Worm (Caenorhabditis elegans) whole organism, late embryonic: ENCODE results near the gene cyp-14A3.

Experiments used
- C38D4.7 ChIP-seq: fragments of 200-800 bp; sonication (Bioruptor generic); optimal IDR thresholded peaks from 2 replicates; lab custom pipeline; 2018; ENCODE audit warnings: mild to moderate bottlenecking, missing genetic modification characterization, moderate library complexity, missing compliant biosample characterization
- F13H6.1 ChIP-seq: sonication (generic microtip); optimal IDR thresholded peaks from 2 replicates; lab custom pipeline; 2016; ENCODE audit warnings: missing genetic modification characterization, missing compliant biosample characterization
- K02D7.2 ChIP-seq: sonication (generic microtip); optimal IDR thresholded peaks from 2 replicates; lab custom pipeline; 2017; ENCODE audit warnings: mild to moderate bottlenecking, missing genetic modification characterization, missing compliant biosample characterization
- K09A11.1 ChIP-seq: sonication (generic microtip); optimal IDR thresholded peaks from 2 replicates; lab custom pipeline; 2017; ENCODE audit warnings: antibody characterized with exemption, mild to moderate bottlenecking, missing genetic modification characterization, missing compliant biosample characterization; ENCODE audit not compliant: insufficient read depth
- Y22D7AL.16 ChIP-seq: sonication (generic microtip); optimal IDR thresholded peaks from 2 replicates; lab custom pipeline; 2016; ENCODE audit warnings: missing genetic modification characterization, missing compliant biosample characterization
- ahr-1 ChIP-seq: sonication (generic microtip); optimal IDR thresholded peaks from 2 replicates; lab custom pipeline; 2016; ENCODE audit warnings: missing genetic modification characterization, missing compliant biosample characterization
- ceh-24 ChIP-seq: sonication (generic microtip); optimal IDR thresholded peaks from 2 replicates; lab custom pipeline; 2016; ENCODE audit warnings: mild to moderate bottlenecking, missing genetic modification characterization, missing compliant biosample characterization
- ceh-30 ChIP-seq: fragments of 150-350 bp; optimal IDR thresholded peaks from 2 replicates; lab custom pipeline; 2014; ENCODE audit warnings: missing biosample characterization, missing genetic modification characterization
- ceh-45 ChIP-seq: fragments of 200-800 bp; sonication (Bioruptor generic); IDR thresholded peaks from 2 replicates; pipeline ENCODE4 v1.3.6; 2022; ENCODE audit warnings: missing genetic modification reagents, missing genetic modification characterization, missing compliant biosample characterization
- elt-2 ChIP-seq: sonication (generic microtip); optimal IDR thresholded peaks from 2 replicates; lab custom pipeline; 2016; ENCODE audit warnings: missing genetic modification reagents, missing genetic modification characterization, missing compliant biosample characterization
- elt-4 ChIP-seq: sonication (generic microtip); optimal IDR thresholded peaks from 2 replicates; lab custom pipeline; 2016; ENCODE audit warnings: missing genetic modification characterization, missing compliant biosample characterization
- ets-4 ChIP-seq: sonication (generic microtip); optimal IDR thresholded peaks from 2 replicates; lab custom pipeline; 2016; ENCODE audit warnings: missing genetic modification characterization, missing compliant biosample characterization
- fax-1 ChIP-seq: sonication (generic microtip); optimal IDR thresholded peaks from 2 replicates; lab custom pipeline; 2016; ENCODE audit warnings: missing genotype, missing genetic modification characterization, missing compliant biosample characterization
- hlh-13 ChIP-seq: fragments of 200-800 bp; sonication (Bioruptor generic); optimal IDR thresholded peaks from 2 replicates; lab custom pipeline; 2018; ENCODE audit warnings: mild to moderate bottlenecking, missing genetic modification characterization, missing compliant biosample characterization
- hlh-15 ChIP-seq: sonication (generic microtip); optimal IDR thresholded peaks from 2 replicates; lab custom pipeline; 2016; ENCODE audit warnings: missing genetic modification characterization, missing compliant biosample characterization
- hlh-30 ChIP-seq: sonication (generic microtip); optimal IDR thresholded peaks from 2 replicates; lab custom pipeline; 2017; ENCODE audit warnings: antibody characterized with exemption, missing genetic modification characterization, missing compliant biosample characterization; ENCODE audit not compliant: insufficient read depth
- hlh-8 ChIP-seq: sonication (generic microtip); optimal IDR thresholded peaks from 2 replicates; lab custom pipeline; 2016; ENCODE audit warnings: missing genotype, missing genetic modification characterization, missing compliant biosample characterization
- lim-6 ChIP-seq: sonication (generic microtip); optimal IDR thresholded peaks from 2 replicates; lab custom pipeline; 2016; ENCODE audit warnings: missing genetic modification characterization, missing compliant biosample characterization
- mec-3 ChIP-seq: sonication (generic microtip); optimal IDR thresholded peaks from 2 replicates; lab custom pipeline; 2016; ENCODE audit warnings: borderline replicate concordance, missing genetic modification characterization, missing compliant biosample characterization
- nfya-1 ChIP-seq: sonication (generic microtip); optimal IDR thresholded peaks from 2 replicates; lab custom pipeline; 2017; ENCODE audit warnings: missing genetic modification characterization, mild to moderate bottlenecking, missing compliant biosample characterization, antibody characterized with exemption, moderate library complexity
- npax-4 ChIP-seq: sonication (generic microtip); optimal IDR thresholded peaks from 2 replicates; lab custom pipeline; 2016; ENCODE audit warnings: missing genetic modification characterization, missing compliant biosample characterization
- odd-2 ChIP-seq: sonication (generic microtip); optimal IDR thresholded peaks from 2 replicates; lab custom pipeline; 2017; ENCODE audit warnings: antibody characterized with exemption, mild to moderate bottlenecking, missing genetic modification characterization, missing compliant biosample characterization
- pag-3 ChIP-seq: sonication (generic microtip); optimal IDR thresholded peaks from 2 replicates; lab custom pipeline; 2016; ENCODE audit warnings: missing compliant biosample characterization, missing genetic modification characterization, borderline replicate concordance
- pat-9 ChIP-seq: fragments of 200-800 bp; sonication (Bioruptor generic); optimal IDR thresholded peaks from 2 replicates; lab custom pipeline; 2018; ENCODE audit warnings: mild to moderate bottlenecking, missing genetic modification characterization, moderate library complexity, missing compliant biosample characterization
- pha-4 ChIP-seq: fragments of 150-350 bp; optimal IDR thresholded peaks from 2 replicates; lab custom pipeline; 2018; ENCODE audit warnings: missing biosample characterization, missing genetic modification reagents, missing genetic modification characterization
- pqm-1 ChIP-seq: sonication (generic microtip); optimal IDR thresholded peaks from 2 replicates; lab custom pipeline; 2016; ENCODE audit warnings: missing genetic modification characterization, missing compliant biosample characterization
- pros-1 ChIP-seq: fragments of 150-350 bp; optimal IDR thresholded peaks from 2 replicates; lab custom pipeline; 2014; ENCODE audit warnings: missing biosample characterization, missing genetic modification reagents, missing genetic modification characterization
- rnt-1 ChIP-seq: sonication (generic microtip); optimal IDR thresholded peaks from 2 replicates; lab custom pipeline; 2016; ENCODE audit warnings: missing genetic modification characterization, missing compliant biosample characterization
- sox-2 ChIP-seq: fragments of 200-800 bp; sonication (Bioruptor generic); IDR thresholded peaks from 2 replicates; pipeline ENCODE4 v1.3.6; 2022; ENCODE audit warnings: missing genetic modification reagents, missing genetic modification characterization, missing compliant biosample characterization
- sox-4 ChIP-seq: sonication (generic microtip); optimal IDR thresholded peaks from 2 replicates; lab custom pipeline; 2017; ENCODE audit warnings: mild to moderate bottlenecking, missing genetic modification characterization, inconsistent platforms, missing compliant biosample characterization
- syd-9 ChIP-seq: sonication (generic microtip); optimal IDR thresholded peaks from 2 replicates; lab custom pipeline; 2016; ENCODE audit warnings: mild to moderate bottlenecking, missing genetic modification characterization, moderate library complexity, missing compliant biosample characterization
- tbx-2 ChIP-seq: sonication (generic microtip); optimal IDR thresholded peaks from 2 replicates; lab custom pipeline; 2016; ENCODE audit warnings: missing genetic modification characterization, missing compliant biosample characterization
- ttx-3 ChIP-seq: sonication (generic microtip); optimal IDR thresholded peaks from 2 replicates; lab custom pipeline; 2016; ENCODE audit warnings: missing genetic modification reagents, missing genetic modification characterization, missing compliant biosample characterization
- unc-3 ChIP-seq, 2 experiments: fragments of 200-800 bp in 1 of 2; sonication (Bioruptor generic) in 1 of 2; sonication (generic microtip) in 1 of 2; conservative IDR thresholded peaks in 1 of 2; optimal IDR thresholded peaks in 1 of 2; 2 replicates each; pipeline versions ENCODE4 v1.3.6 to Lab custom; 2016 to 2022; ENCODE audit warnings: missing compliant biosample characterization in 2 of 2, missing genetic modification characterization in 2 of 2, missing genetic modification reagents in 1 of 2
- unc-42 ChIP-seq: sonication (generic microtip); optimal IDR thresholded peaks from 2 replicates; lab custom pipeline; 2016; ENCODE audit warnings: missing genotype, missing genetic modification characterization, missing compliant biosample characterization
- zip-5 ChIP-seq: sonication (generic microtip); optimal IDR thresholded peaks from 2 replicates; lab custom pipeline; 2016; ENCODE audit warnings: missing genetic modification characterization, missing compliant biosample characterization
- ztf-16 ChIP-seq: sonication (generic microtip); optimal IDR thresholded peaks from 2 replicates; lab custom pipeline; 2017; ENCODE audit warnings: missing genetic modification characterization, missing compliant biosample characterization

The cyp-14A3 gene

ce11 chrX:13315093-13315492 lies 41.1 kb upstream of the cyp-14A3 start:
- TF ChIP-seq C38D4.7 (GFP tag; lab: Kevin White, UChicago), result no peak
- no peak for TF ChIP-seq tbx-2
- no peak for TF ChIP-seq sox-2
- no peak for TF ChIP-seq ahr-1 (tag; lab: Kevin White, UChicago)
- TF ChIP-seq elt-4 (tag; lab: Kevin White, UChicago), result no peak
- no peak for TF ChIP-seq ets-4 (tag; lab: Kevin White, UChicago)
- TF ChIP-seq odd-2 (tag; lab: Kevin White, UChicago), result no peak
- no peak for TF ChIP-seq sox-4
- TF ChIP-seq F13H6.1 (tag; lab: Kevin White, UChicago), result no peak
- TF ChIP-seq unc-42 (tag; lab: Kevin White, UChicago), result no peak

- TF ChIP-seq ets-4 (tag; lab: Kevin White, UChicago), result no peak
- peak; percentile 30 for TF ChIP-seq nfya-1 (tag; lab: Kevin White, UChicago)
Measured at ce11 chrX:13311641-13312423, 37.8 kb upstream of the cyp-14A3 start, which contains the start of gene F46G10.1. Gene F46G10.1, minus strand, starts transcription at chrX:13311755.

DNA sequence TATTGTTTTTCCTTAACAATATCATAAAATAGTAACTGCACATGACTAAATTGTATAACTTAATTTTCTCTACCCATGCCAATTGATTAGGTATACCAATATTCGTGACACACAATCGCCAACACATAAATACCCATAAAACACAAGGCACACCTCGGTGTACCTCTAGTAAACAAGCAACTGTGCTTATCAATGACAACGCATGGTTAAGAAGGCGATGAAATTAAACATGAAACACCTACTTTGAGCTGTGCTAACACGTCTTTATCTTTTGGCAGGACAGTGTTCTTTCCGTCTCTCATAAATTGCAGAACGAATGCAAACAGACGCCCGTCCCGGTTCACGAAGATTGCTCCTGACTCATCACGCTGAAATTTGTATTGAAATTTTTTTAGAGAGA lies 36.8 kb upstream of the cyp-14A3 start:
- TF ChIP-seq C38D4.7 (GFP tag; lab: Kevin White, UChicago) (no peak), elt-2 (peak; percentile 40)

ce11 chrX:13308745-13309144 lies 34.7 kb upstream of the cyp-14A3 start, which contains the start of gene srxa-8:
Gene srxa-8, minus strand, starts transcription at chrX:13308845.
- TF ChIP-seq pat-9 (no peak), zip-5 (tag; lab: Kevin White, UChicago) (no peak), ceh-45 (GFP tag; lab: Robert Waterston, UW) (no peak), unc-42 (tag; lab: Kevin White, UChicago) (no peak), ceh-24 (tag; lab: Kevin White, UChicago) (no peak), elt-4 (tag; lab: Kevin White, UChicago) (no peak), hlh-15 (no peak)

- TF ChIP-seq fax-1 (no peak), ceh-45 (GFP tag; lab: Robert Waterston, UW) (no peak), syd-9 (tag; lab: Kevin White, UChicago) (no peak), zip-5 (tag; lab: Kevin White, UChicago) (no peak), pat-9 (no peak), K02D7.2 (tag; lab: Kevin White, UChicago) (no peak), sox-4 (no peak), sox-2 (no peak), pha-4 (no peak), ztf-16 (tag; lab: Kevin White, UChicago) (no peak), hlh-13 (GFP tag; lab: Kevin White, UChicago) (no peak), unc-42 (tag; lab: Kevin White, UChicago) (no peak), pros-1 (tag; lab: Kevin White, UChicago) (no peak), hlh-30 (tag; lab: Kevin White, UChicago) (no peak)
Measured at ce11 chrX:13307852-13308251, 33.9 kb upstream of the cyp-14A3 start.

DNA sequence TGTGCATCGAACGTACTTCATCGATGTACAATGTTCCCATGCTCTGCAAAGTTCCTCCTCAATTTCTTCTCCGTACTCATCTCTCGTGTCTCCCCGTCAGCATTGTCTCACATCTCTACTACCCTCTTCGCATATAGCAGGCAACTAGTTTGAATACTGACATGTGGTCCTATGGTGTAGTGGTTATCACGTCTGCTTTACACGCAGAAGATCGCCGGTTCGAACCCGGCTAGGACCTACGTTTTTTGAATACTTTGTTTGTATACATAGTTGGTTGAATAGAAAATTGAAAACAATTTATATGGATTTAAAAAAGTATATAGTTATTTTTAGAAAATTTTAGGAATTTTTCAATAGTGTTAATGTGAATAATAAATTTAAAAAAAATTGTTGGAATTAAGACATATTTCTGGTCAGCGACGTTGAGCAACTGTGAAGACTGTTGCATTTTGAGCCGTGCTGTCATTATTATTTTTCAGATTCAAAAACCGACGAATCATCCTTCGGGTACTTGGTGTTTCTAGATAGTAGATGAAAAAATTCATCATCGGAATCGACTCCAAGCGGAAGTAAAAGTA lies 33.0 kb upstream of the cyp-14A3 start:
- TF ChIP-seq K09A11.1 (tag; lab: Kevin White, UChicago), result peak; percentile 83
- TF ChIP-seq ttx-3 (tag; lab: Kevin White, UChicago), result peak; percentile 91
- peak; percentile 86 for TF ChIP-seq ahr-1 (tag; lab: Kevin White, UChicago)
- peak; percentile 64 for TF ChIP-seq lim-6 (tag; lab: Kevin White, UChicago)
- TF ChIP-seq Y22D7AL.16 (tag; lab: Kevin White, UChicago), result peak; percentile 90
- TF ChIP-seq pag-3 (tag; lab: Kevin White, UChicago), result peak; percentile 74
- peak; percentile 91 for TF ChIP-seq npax-4 (tag; lab: Kevin White, UChicago)
- peak; percentile 53 for TF ChIP-seq pqm-1 (tag; lab: Kevin White, UChicago)
- TF ChIP-seq fax-1, result peak; percentile 87
- peak; percentile 89 for TF ChIP-seq ceh-45 (GFP tag; lab: Robert Waterston, UW)
- TF ChIP-seq ceh-30 (tag; lab: Kevin White, UChicago), result peak; percentile 54
- TF ChIP-seq rnt-1 (tag; lab: Kevin White, UChicago), result peak; percentile 80
- peak; percentile 82 for TF ChIP-seq hlh-13 (GFP tag; lab: Kevin White, UChicago)
- TF ChIP-seq hlh-8 (tag; lab: Kevin White, UChicago), result peak; percentile 93
- peak; percentile 91 for TF ChIP-seq unc-3 (GFP tag; conservative IDR thresholded peaks at IDR 0.05; lab: Robert Waterston, UW)
- peak; percentile 92 for TF ChIP-seq unc-3 (tag; optimal IDR thresholded peaks at IDR 0.05; lab: Kevin White, UChicago)
- TF ChIP-seq sox-2, result peak; percentile 92
- TF ChIP-seq C38D4.7 (GFP tag; lab: Kevin White, UChicago), result peak; percentile 88
- TF ChIP-seq mec-3 (tag; lab: Kevin White, UChicago), result no peak
- no peak for TF ChIP-seq elt-4 (tag; lab: Kevin White, UChicago)
- TF ChIP-seq zip-5 (tag; lab: Kevin White, UChicago), result peak; percentile 67
- peak; percentile 88 for TF ChIP-seq ztf-16 (tag; lab: Kevin White, UChicago)
